Worm (Caenorhabditis elegans): Measurements from ENCODE around the gene fbxa-24.
A peak's percentile ranks its signal among the peaks of the same experiment; 100 is the strongest.

fbxa-24 gene

ce11 chrII:3777802-3778201, 38.5 kb upstream of the fbxa-24 start (continued):
- TF ChIP-seq ceh-8 (GFP tag; optimal IDR thresholded peaks at IDR 0.05) (peak; percentile 79), tlp-1 (tag; optimal IDR thresholded peaks at IDR 0.05) (no peak), nhr-71 (tag; optimal IDR thresholded peaks at IDR 0.05) (peak; percentile 35), pqm-1 (tag; optimal IDR thresholded peaks at IDR 0.05) (no peak), unc-62 (GFP tag; optimal IDR thresholded peaks at IDR 0.05) (no peak), C16A3.4 (tag; optimal IDR thresholded peaks at IDR 0.05) (no peak)

DNA sequence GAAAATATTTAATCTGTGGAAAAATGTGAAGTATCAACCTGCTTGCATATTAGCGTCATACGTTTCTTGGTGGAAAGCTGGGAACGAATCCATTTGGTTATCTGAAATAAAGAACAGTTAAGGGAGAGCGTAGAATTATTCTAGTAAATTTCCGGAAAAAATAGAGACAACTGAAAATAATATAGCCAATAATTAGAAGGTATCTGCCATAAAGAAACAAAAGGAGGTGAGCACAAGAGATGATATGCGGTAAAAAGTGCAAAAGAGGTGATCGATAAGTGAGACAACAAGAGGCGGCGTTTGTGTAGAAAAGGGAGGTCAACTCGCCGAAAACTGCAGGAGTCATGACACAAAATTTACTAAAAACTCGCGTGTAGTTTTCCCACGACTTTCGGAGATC, 36.9 kb upstream of the fbxa-24 start, which contains the start of gene T24E12.11:
Gene T24E12.11 (minus strand): TSS at position 101 of the 400 bp plus-strand sequence.
- no peak for TF ChIP-seq lin-15B (tag; optimal IDR thresholded peaks at IDR 0.05)
- no peak for TF ChIP-seq irx-1 (tag; optimal IDR thresholded peaks at IDR 0.05)
- no peak for TF ChIP-seq unc-86 (tag; optimal IDR thresholded peaks at IDR 0.05)
- TF ChIP-seq fos-1 (tag; optimal IDR thresholded peaks at IDR 0.05): no peak
- no peak for TF ChIP-seq lin-14 (GFP tag; optimal IDR thresholded peaks at IDR 0.05)
- TF ChIP-seq skn-1 (tag; optimal IDR thresholded peaks at IDR 0.05): no peak
- TF ChIP-seq nhr-19 (GFP tag; conservative IDR thresholded peaks at IDR 0.05): no peak
- no peak for TF ChIP-seq egl-13 (tag; optimal IDR thresholded peaks at IDR 0.05)
- no peak for TF ChIP-seq alr-1 (tag; optimal IDR thresholded peaks at IDR 0.05; ENCODE audit: borderline replicate concordance)
- no peak for TF ChIP-seq nhr-237 (tag; optimal IDR thresholded peaks at IDR 0.05)
- no peak for TF ChIP-seq aly-2 (tag; optimal IDR thresholded peaks at IDR 0.05)

- no peak for TF ChIP-seq sptf-1 (tag; optimal IDR thresholded peaks at IDR 0.05)
- no peak for TF ChIP-seq ama-1 (optimal IDR thresholded peaks at IDR 0.05)
- no peak for TF ChIP-seq efl-1 (optimal IDR thresholded peaks at IDR 0.05)
- TF ChIP-seq efl-1 (GFP tag; optimal IDR thresholded peaks at IDR 0.05 in 1 of 2): peak in 1 of 2 experiments; percentile 67
- no peak for TF ChIP-seq lin-15B (tag; optimal IDR thresholded peaks at IDR 0.05)
- TF ChIP-seq lin-35 (GFP tag; optimal IDR thresholded peaks at IDR 0.05): no peak
- no peak for TF ChIP-seq ceh-8 (GFP tag; optimal IDR thresholded peaks at IDR 0.05)
- no peak for TF ChIP-seq elt-2 (tag; optimal IDR thresholded peaks at IDR 0.05)
- no peak for TF ChIP-seq Y116A8C.19 (tag; optimal IDR thresholded peaks at IDR 0.05; ENCODE audit: borderline replicate concordance)
Measured at ce11 chrII:3781238-3781637, 35.1 kb upstream of the fbxa-24 start.

DNA sequence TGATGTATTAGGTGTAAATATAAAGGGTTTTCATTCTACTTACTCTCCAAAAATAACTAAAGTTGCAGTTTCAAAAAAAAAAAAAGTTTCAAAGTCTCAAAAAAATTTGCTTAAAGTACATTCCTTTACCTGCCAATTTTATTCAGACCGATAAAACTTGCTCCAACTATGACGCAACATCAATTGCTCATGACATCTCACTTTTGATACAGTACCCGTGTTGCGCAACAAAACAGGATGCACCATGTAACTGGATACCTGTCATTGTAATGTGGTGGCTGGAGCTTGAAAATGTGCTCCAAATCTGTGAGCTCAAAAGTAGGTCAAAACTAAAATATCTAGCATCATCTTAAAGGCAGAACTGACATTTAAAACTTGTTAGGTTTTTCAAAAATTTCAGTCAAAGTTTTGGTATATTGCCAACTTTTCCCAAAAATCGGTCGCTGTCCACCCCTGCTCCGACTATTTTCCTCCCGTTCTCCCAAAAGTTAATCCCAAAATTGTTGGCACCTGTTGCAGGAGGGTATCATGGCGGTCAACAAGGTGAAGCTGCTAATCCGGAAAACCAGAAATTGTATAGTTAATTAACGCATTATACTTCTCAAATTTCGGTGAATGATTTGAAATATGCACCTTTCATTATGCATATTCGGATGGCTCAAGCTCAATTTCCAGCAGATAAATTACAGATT, 33.9 kb upstream of the fbxa-24 start, which contains the start of gene T24E12.2:
Gene T24E12.2 (plus strand): TSS at position 642 of the 692 bp plus-strand sequence.
- TF ChIP-seq sptf-1 (tag; optimal IDR thresholded peaks at IDR 0.05) (no peak), fkh-8 (tag; optimal IDR thresholded peaks at IDR 0.05) (no peak)

ce11 chrII:3785257-3785656, 31.1 kb upstream of the fbxa-24 start, which contains the start of gene T24E12.1:
Gene T24E12.1 (plus strand): TSS chrII:3785557.
- TF ChIP-seq ama-1 (optimal IDR thresholded peaks at IDR 0.05) (no peak), pax-3 (tag; optimal IDR thresholded peaks at IDR 0.05) (no peak)

DNA sequence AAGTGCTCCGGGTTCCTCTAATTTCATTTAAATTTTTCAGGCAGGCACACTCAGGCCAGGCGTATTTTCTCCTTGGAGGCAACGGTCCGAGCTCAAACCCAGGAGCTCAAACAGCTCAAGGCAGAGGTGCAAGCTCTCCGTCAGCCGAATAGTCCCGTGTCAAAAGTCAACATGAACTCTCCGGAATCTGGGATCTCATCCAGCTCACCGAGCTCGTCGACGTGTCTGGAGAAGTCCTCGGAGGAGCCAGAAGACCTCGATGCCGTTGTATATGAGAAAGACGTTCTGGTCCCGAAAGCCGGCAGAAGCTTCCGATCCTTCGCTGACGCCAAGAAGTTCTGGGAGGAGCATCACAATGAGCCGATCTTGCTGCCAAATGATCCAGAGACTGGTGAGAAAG, 30.6 kb upstream of the fbxa-24 start:
- TF ChIP-seq ceh-90 (tag; optimal IDR thresholded peaks at IDR 0.05): no peak
- no peak for TF ChIP-seq nhr-84 (tag; optimal IDR thresholded peaks at IDR 0.05)
- TF ChIP-seq alr-1 (tag; optimal IDR thresholded peaks at IDR 0.05; ENCODE audit: borderline replicate concordance): no peak
- TF ChIP-seq tlp-1 (tag; optimal IDR thresholded peaks at IDR 0.05): no peak
- no peak for TF ChIP-seq ztf-11 (tag; optimal IDR thresholded peaks at IDR 0.05)
- no peak for TF ChIP-seq mep-1 (tag; optimal IDR thresholded peaks at IDR 0.05)
- TF ChIP-seq dpl-1 (GFP tag; optimal IDR thresholded peaks at IDR 0.05): no peak
- TF ChIP-seq nhr-71 (tag; optimal IDR thresholded peaks at IDR 0.05): no peak
- TF ChIP-seq ama-1 (optimal IDR thresholded peaks at IDR 0.05): no peak
- TF ChIP-seq nhr-11 (tag; optimal IDR thresholded peaks at IDR 0.05): no peak
- no peak for TF ChIP-seq zag-1 (tag; optimal IDR thresholded peaks at IDR 0.05)
- TF ChIP-seq fkh-8 (tag; optimal IDR thresholded peaks at IDR 0.05): no peak
- no peak for TF ChIP-seq lin-39 (tag; optimal IDR thresholded peaks at IDR 0.05)
- no peak for TF ChIP-seq aha-1 (tag; optimal IDR thresholded peaks at IDR 0.05)
